Worm (Caenorhabditis elegans): Measurements from ENCODE around the gene jip-1.

DNA sequence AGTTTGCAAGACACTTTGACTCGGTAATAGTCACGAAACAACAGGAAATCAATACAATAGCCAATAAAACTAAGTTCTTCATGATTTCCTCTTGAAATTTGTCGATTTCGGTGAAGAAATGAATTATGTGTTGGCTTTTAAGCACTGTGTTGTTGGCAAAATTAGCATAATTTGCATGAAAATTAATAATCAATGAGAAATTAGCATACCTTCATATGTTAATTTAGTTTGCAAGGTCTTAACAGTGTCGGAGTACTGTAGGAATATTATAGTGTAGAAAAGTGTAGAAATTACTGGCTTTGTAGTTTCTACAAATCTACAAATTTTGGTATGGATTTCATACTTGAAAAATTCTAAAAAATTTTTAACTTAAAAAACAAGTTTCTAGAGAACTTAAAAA lies 54.8 kb downstream of the jip-1 start, which contains the start of gene F54D12.9:
- no peak for TF ChIP-seq tbx-2 (tag; optimal IDR thresholded peaks at IDR 0.05)
- no peak for TF ChIP-seq nhr-11 (tag; optimal IDR thresholded peaks at IDR 0.05)
- no peak for TF ChIP-seq nhr-76 (tag; optimal IDR thresholded peaks at IDR 0.05)
- no peak for TF ChIP-seq unc-62 (GFP tag; optimal IDR thresholded peaks at IDR 0.05)
- TF ChIP-seq R02D3.7 (tag; optimal IDR thresholded peaks at IDR 0.05), result no peak
- TF ChIP-seq skn-1 (tag; optimal IDR thresholded peaks at IDR 0.05), result no peak
- TF ChIP-seq lin-39 (tag; optimal IDR thresholded peaks at IDR 0.05), result no peak
- TF ChIP-seq elt-3 (tag; optimal IDR thresholded peaks at IDR 0.05), result no peak
- no peak for TF ChIP-seq pha-4 (tag; optimal IDR thresholded peaks at IDR 0.05)
- TF ChIP-seq elt-1 (tag; optimal IDR thresholded peaks at IDR 0.05), result no peak
- no peak for TF ChIP-seq egl-27 (tag; optimal IDR thresholded peaks at IDR 0.05)
- no peak for TF ChIP-seq nhr-77 (tag; optimal IDR thresholded peaks at IDR 0.05)
- no peak for TF ChIP-seq nfya-1 (tag; optimal IDR thresholded peaks at IDR 0.05; ENCODE audit: insufficient read depth)
